Worm (Caenorhabditis elegans) whole organism, young adult: ENCODE data around the gene F44E5.5.
"Not testable (repeated sequence)": the region's sequence is repeated elsewhere in the genome, so short reads cannot be mapped to it uniquely, and the experiment has no call there.

ENCODE experiments used
- B0019.2 ChIP-seq: fragments of 200-800 bp; sonication (Bioruptor generic); conservative IDR thresholded peaks from 2 replicates; pipeline ENCODE4 v1.3.6; 2022; ENCODE audit warnings: missing genetic modification reagents, missing genetic modification characterization, missing compliant biosample characterization
- B0035.1 ChIP-seq: sonication (generic microtip); optimal IDR thresholded peaks from 2 replicates; lab custom pipeline; 2016; ENCODE audit warnings: missing genetic modification characterization, mild to moderate bottlenecking, missing compliant biosample characterization, missing genotype, missing genetic modification reagents
- C17E4.6 ChIP-seq: fragments of 200-800 bp; sonication (Bioruptor generic); IDR thresholded peaks from 2 replicates; pipeline ENCODE4 v1.3.6; 2022; ENCODE audit warnings: missing genetic modification reagents, missing genetic modification characterization, missing compliant biosample characterization
- F10E7.11 ChIP-seq: sonication (generic microtip); optimal IDR thresholded peaks from 2 replicates; lab custom pipeline; 2017; ENCODE audit warnings: mild to moderate bottlenecking, missing genetic modification characterization, moderate library complexity, missing compliant biosample characterization
- F22D6.2 ChIP-seq: sonication (generic microtip); optimal IDR thresholded peaks from 2 replicates; lab custom pipeline; 2016; ENCODE audit warnings: mild to moderate bottlenecking, missing genetic modification characterization, missing compliant biosample characterization
- F39B2.1 ChIP-seq: fragments of 200-800 bp; sonication (Bioruptor generic); IDR thresholded peaks from 2 replicates; pipeline ENCODE4 v1.3.6; 2022; ENCODE audit warnings: missing genetic modification reagents, missing genetic modification characterization, missing compliant biosample characterization
- F57A8.1 ChIP-seq: fragments of 200-800 bp; sonication (Bioruptor generic); optimal IDR thresholded peaks from 2 replicates; lab custom pipeline; 2018; ENCODE audit warnings: mild to moderate bottlenecking, missing genetic modification characterization, moderate library complexity, missing compliant biosample characterization
- F57C9.4 ChIP-seq: sonication (generic microtip); optimal IDR thresholded peaks from 2 replicates; lab custom pipeline; 2017; ENCODE audit warnings: mild to moderate bottlenecking, missing genetic modification characterization, missing compliant biosample characterization
- K11D2.4 ChIP-seq: fragments of 200-800 bp; sonication (Bioruptor generic); IDR thresholded peaks from 2 replicates; pipeline ENCODE4 v1.3.6; 2022; ENCODE audit warnings: missing genetic modification reagents, missing genetic modification characterization, missing compliant biosample characterization
- K12H6.12 ChIP-seq: fragments of 200-800 bp; sonication (Bioruptor generic); optimal IDR thresholded peaks from 2 replicates; lab custom pipeline; 2018; ENCODE audit warnings: mild to moderate bottlenecking, missing genetic modification characterization, missing compliant biosample characterization
- T07F8.4 ChIP-seq: sonication (generic microtip); optimal IDR thresholded peaks from 2 replicates; lab custom pipeline; 2016; ENCODE audit warnings: mild to moderate bottlenecking, missing genetic modification characterization, moderate library complexity, missing compliant biosample characterization
- Y53F4B.3 ChIP-seq: fragments of 200-800 bp; sonication (Bioruptor generic); IDR thresholded peaks from 2 replicates; pipeline ENCODE4 v1.3.6; 2022; ENCODE audit warnings: missing genetic modification reagents, missing genetic modification characterization, missing compliant biosample characterization
- Y53G8AR.9 ChIP-seq: fragments of 200-800 bp; sonication (Bioruptor generic); conservative IDR thresholded peaks from 2 replicates; pipeline ENCODE4 v1.3.6; 2022; ENCODE audit warnings: missing genetic modification reagents, missing genetic modification characterization, missing compliant biosample characterization
- Y56A3A.18 ChIP-seq: fragments of 200-800 bp; sonication (Bioruptor generic); IDR thresholded peaks from 2 replicates; pipeline ENCODE4 v1.3.6; 2022; ENCODE audit warnings: missing genetic modification reagents, missing genetic modification characterization, missing compliant biosample characterization
- Y67H2A.10 ChIP-seq: fragments of 200-800 bp; sonication (Bioruptor generic); conservative IDR thresholded peaks from 2 replicates; pipeline ENCODE4 v1.3.6; 2022; ENCODE audit warnings: missing genetic modification reagents, missing genetic modification characterization, missing compliant biosample characterization
- Y95B8A.8 ChIP-seq: fragments of 200-800 bp; sonication (Bioruptor generic); IDR thresholded peaks from 2 replicates; pipeline ENCODE4 v1.3.6; 2022; ENCODE audit warnings: missing genetic modification reagents, missing genetic modification characterization, missing compliant biosample characterization
- akir-1 ChIP-seq: fragments of 200-800 bp; sonication (Bioruptor generic); optimal IDR thresholded peaks from 2 replicates; lab custom pipeline; 2018; ENCODE audit warnings: mild to moderate bottlenecking, missing genetic modification characterization, moderate library complexity, missing compliant biosample characterization
- athp-1 ChIP-seq: sonication (generic microtip); optimal IDR thresholded peaks from 2 replicates; lab custom pipeline; 2017; ENCODE audit warnings: mild to moderate bottlenecking, missing genetic modification characterization, missing compliant biosample characterization
- attf-3 ChIP-seq: fragments of 200-800 bp; sonication (Bioruptor generic); conservative IDR thresholded peaks from 2 replicates; pipeline ENCODE4 v1.3.6; 2022; ENCODE audit warnings: missing genetic modification reagents, missing genetic modification characterization, missing compliant biosample characterization
- attf-5 ChIP-seq: fragments of 200-800 bp; sonication (Bioruptor generic); optimal IDR thresholded peaks from 2 replicates; lab custom pipeline; 2018; ENCODE audit warnings: mild to moderate bottlenecking, missing genetic modification characterization, missing compliant biosample characterization
- attf-6 ChIP-seq: fragments of 200-800 bp; sonication (Bioruptor generic); IDR thresholded peaks from 2 replicates; pipeline ENCODE4 v1.3.6; 2022; ENCODE audit warnings: missing genetic modification reagents, missing genetic modification characterization, missing compliant biosample characterization
- cebp-1 ChIP-seq, 2 experiments: fragments of 200-800 bp in 1 of 2; sonication (Bioruptor generic) in 1 of 2; sonication (generic microtip) in 1 of 2; IDR thresholded peaks in 1 of 2; optimal IDR thresholded peaks in 1 of 2; 2 replicates each; pipeline versions ENCODE4 v1.3.6 to Lab custom; 2017 to 2022; ENCODE audit warnings: missing compliant biosample characterization in 2 of 2, missing genetic modification characterization in 2 of 2, mild to moderate bottlenecking in 1 of 2, missing genetic modification reagents in 1 of 2, moderate library complexity in 1 of 2
- cebp-2 ChIP-seq: fragments of 200-800 bp; sonication (Bioruptor generic); IDR thresholded peaks from 2 replicates; pipeline ENCODE4 v1.3.6; 2022; ENCODE audit warnings: missing genetic modification characterization, missing compliant biosample characterization
- ceh-27 ChIP-seq: fragments of 200-800 bp; sonication (Bioruptor generic); optimal IDR thresholded peaks from 2 replicates; lab custom pipeline; 2018; ENCODE audit warnings: mild to moderate bottlenecking, missing genetic modification characterization, moderate library complexity, missing compliant biosample characterization
- ceh-40 ChIP-seq: fragments of 200-800 bp; sonication (Bioruptor generic); IDR thresholded peaks from 2 replicates; pipeline ENCODE4 v1.3.6; 2022; ENCODE audit warnings: missing genetic modification characterization, missing compliant biosample characterization
- ceh-79 ChIP-seq: sonication (generic microtip); optimal IDR thresholded peaks from 2 replicates; lab custom pipeline; 2017; ENCODE audit warnings: mild to moderate bottlenecking, missing genetic modification characterization, missing compliant biosample characterization
- egl-44 ChIP-seq: fragments of 200-800 bp; sonication (Bioruptor generic); IDR thresholded peaks from 2 replicates; pipeline ENCODE4 v1.3.6; 2022; ENCODE audit warnings: missing genetic modification reagents, missing genetic modification characterization, missing compliant biosample characterization
- egrh-3 ChIP-seq: fragments of 200-800 bp; sonication (Bioruptor generic); IDR thresholded peaks from 2 replicates; pipeline ENCODE4 v1.3.6; 2022; ENCODE audit warnings: missing genetic modification reagents, missing genetic modification characterization, missing compliant biosample characterization
- fkh-3 ChIP-seq: sonication (generic microtip); optimal IDR thresholded peaks from 2 replicates; lab custom pipeline; 2016; ENCODE audit warnings: mild to moderate bottlenecking, missing genetic modification characterization, missing compliant biosample characterization
- gei-17 ChIP-seq: fragments of 200-800 bp; sonication (Bioruptor generic); optimal IDR thresholded peaks from 2 replicates; lab custom pipeline; 2018; ENCODE audit warnings: mild to moderate bottlenecking, missing genetic modification characterization, missing compliant biosample characterization
- hsf-1 ChIP-seq: fragments of 200-800 bp; sonication (Bioruptor generic); IDR thresholded peaks from 2 replicates; pipeline ENCODE4 v1.3.6; 2022; ENCODE audit warnings: missing genetic modification reagents, missing genetic modification characterization, missing compliant biosample characterization
- let-526 ChIP-seq: fragments of 200-800 bp; sonication (Bioruptor generic); IDR thresholded peaks from 2 replicates; pipeline ENCODE4 v1.3.6; 2022; ENCODE audit warnings: missing genetic modification reagents, missing genetic modification characterization, missing compliant biosample characterization
- lin-40 ChIP-seq: sonication (generic microtip); optimal IDR thresholded peaks from 2 replicates; lab custom pipeline; 2016; ENCODE audit warnings: missing genetic modification characterization, mild to moderate bottlenecking, missing compliant biosample characterization, missing genotype, missing genetic modification reagents
- lir-1 ChIP-seq: fragments of 200-800 bp; sonication (Bioruptor generic); conservative IDR thresholded peaks from 2 replicates; pipeline ENCODE4 v1.3.6; 2022; ENCODE audit warnings: missing genetic modification reagents, missing genetic modification characterization, missing compliant biosample characterization
- madf-3 ChIP-seq: fragments of 200-800 bp; sonication (Bioruptor generic); IDR thresholded peaks from 2 replicates; pipeline ENCODE4 v1.3.6; 2022; ENCODE audit warnings: missing genetic modification reagents, missing genetic modification characterization, missing compliant biosample characterization
- mel-28 ChIP-seq: sonication (generic microtip); optimal IDR thresholded peaks from 2 replicates; lab custom pipeline; 2016; ENCODE audit warnings: borderline replicate concordance, mild to moderate bottlenecking, missing genetic modification characterization, missing compliant biosample characterization
- nfya-2 ChIP-seq: fragments of 200-800 bp; sonication (Bioruptor generic); IDR thresholded peaks from 2 replicates; pipeline ENCODE4 v1.3.6; 2022; ENCODE audit warnings: missing genetic modification reagents, missing genetic modification characterization, missing compliant biosample characterization
- nfyb-1 ChIP-seq: fragments of 200-800 bp; sonication (Bioruptor generic); IDR thresholded peaks from 2 replicates; pipeline ENCODE4 v1.3.6; 2022; ENCODE audit warnings: missing genetic modification reagents, missing genetic modification characterization, missing compliant biosample characterization
- nhr-120 ChIP-seq: fragments of 200-800 bp; sonication (Bioruptor generic); IDR thresholded peaks from 2 replicates; pipeline ENCODE4 v1.3.6; 2022; ENCODE audit warnings: missing genetic modification characterization, missing compliant biosample characterization
- nhr-27 ChIP-seq: fragments of 200-800 bp; sonication (Bioruptor generic); optimal IDR thresholded peaks from 2 replicates; lab custom pipeline; 2018; ENCODE audit warnings: mild to moderate bottlenecking, missing genetic modification characterization, moderate library complexity, missing compliant biosample characterization
- pbrm-1 ChIP-seq: fragments of 200-800 bp; sonication (Bioruptor generic); IDR thresholded peaks from 2 replicates; pipeline ENCODE4 v1.3.6; 2022; ENCODE audit warnings: missing genetic modification reagents, missing genetic modification characterization, missing compliant biosample characterization
- rpc-1 ChIP-seq, 2 experiments: fragments of 150-350 bp in 1 of 2; sonication (generic microtip) in 1 of 2; optimal IDR thresholded peaks; 2 replicates each; lab custom pipeline; 2014 to 2018; ENCODE audit warnings: missing biosample characterization in 1 of 2, missing genetic modification characterization in 1 of 2, missing genetic modification reagents in 1 of 2, missing genotype in 1 of 2
- tbx-9 ChIP-seq: sonication (generic microtip); optimal IDR thresholded peaks from 2 replicates; lab custom pipeline; 2016; ENCODE audit warnings: borderline replicate concordance, missing genetic modification characterization, inconsistent platforms, missing compliant biosample characterization
- ztf-18 ChIP-seq: sonication (generic microtip); optimal IDR thresholded peaks from 2 replicates; lab custom pipeline; 2016; ENCODE audit warnings: missing genotype, mild to moderate bottlenecking, missing genetic modification characterization, missing compliant biosample characterization
- ztf-22 ChIP-seq: fragments of 200-800 bp; sonication (Bioruptor generic); optimal IDR thresholded peaks from 2 replicates; lab custom pipeline; 2018; ENCODE audit warnings: mild to moderate bottlenecking, missing genetic modification characterization, moderate library complexity, missing compliant biosample characterization
- ztf-25 ChIP-seq: fragments of 200-800 bp; sonication (Bioruptor generic); IDR thresholded peaks from 2 replicates; pipeline ENCODE4 v1.3.6; 2022; ENCODE audit warnings: missing genetic modification reagents, missing genetic modification characterization, missing compliant biosample characterization
- ztf-3 ChIP-seq: fragments of 200-800 bp; sonication (Bioruptor generic); optimal IDR thresholded peaks from 2 replicates; lab custom pipeline; 2018; ENCODE audit warnings: mild to moderate bottlenecking, missing genetic modification characterization, missing compliant biosample characterization

F44E5.5 gene

ce11 chrII:11759277-11759676 lies at the start of gene F44E5.5, which contains the start of gene F44E5.4:
F44E5.5 (plus strand) TSS chrII:11759662.
F44E5.4 (minus strand) TSS chrII:11759311.
- TF ChIP-seq attf-6 (GFP tag; lab: Robert Waterston, UW) (peak; percentile 86), nhr-27 (tag; lab: Kevin White, UChicago) (peak; percentile 98), lin-40 (tag; lab: Kevin White, UChicago) (peak; percentile 97), ztf-25 (GFP tag; lab: Robert Waterston, UW) (peak; percentile 75; the same call in 1 of the 2 replicates), pbrm-1 (GFP tag; lab: Robert Waterston, UW) (peak; percentile 99), F22D6.2 (peak; percentile 88), egrh-3 (peak; percentile 93), Y56A3A.18 (GFP tag; lab: Robert Waterston, UW) (peak; percentile 99), F57C9.4 (tag; lab: Kevin White, UChicago) (peak; percentile 97), lir-1 (GFP tag; lab: Robert Waterston, UW) (peak; percentile 94), nfyb-1 (peak; percentile 99), let-526 (GFP tag; lab: Robert Waterston, UW) (peak; percentile 100), K11D2.4 (GFP tag; lab: Robert Waterston, UW) (peak; percentile 99), F10E7.11 (tag; lab: Kevin White, UChicago) (peak; percentile 97), ztf-3 (GFP tag; lab: Kevin White, UChicago) (peak; percentile 98), Y53F4B.3 (GFP tag; lab: Robert Waterston, UW) (peak; percentile 38; the same call in 1 of the 2 replicates), nhr-120 (GFP tag; lab: Robert Waterston, UW) (peak; percentile 99), cebp-1 (GFP tag; IDR thresholded peaks at IDR 0.05; lab: Robert Waterston, UW) (peak; percentile 89), cebp-1 (tag; optimal IDR thresholded peaks at IDR 0.05; lab: Kevin White, UChicago) (peak; percentile 80), B0035.1 (peak; percentile 90), athp-1 (tag; lab: Kevin White, UChicago) (peak; percentile 98), nfya-2 (GFP tag; lab: Robert Waterston, UW) (peak; percentile 96), madf-3 (peak; percentile 93), ceh-40 (GFP tag; lab: Robert Waterston, UW) (peak; percentile 95), K12H6.12 (tag; lab: Kevin White, UChicago) (peak; percentile 92), egl-44 (peak; percentile 98), ztf-22 (peak; percentile 97), ceh-27 (GFP tag; lab: Kevin White, UChicago) (peak; percentile 83), B0019.2 (GFP tag; lab: Robert Waterston, UW) (peak; percentile 71; the same call in 1 of the 2 replicates), cebp-2 (GFP tag; lab: Robert Waterston, UW) (peak; percentile 100), ztf-18 (tag; lab: Kevin White, UChicago) (peak; percentile 48), C17E4.6 (GFP tag; lab: Robert Waterston, UW) (peak; percentile 97), F39B2.1 (GFP tag; lab: Robert Waterston, UW) (peak; percentile 96), hsf-1 (GFP tag; lab: Robert Waterston, UW) (peak; percentile 100), F57A8.1 (GFP tag; lab: Kevin White, UChicago) (peak; percentile 7), Y53G8AR.9 (GFP tag; lab: Robert Waterston, UW) (peak; percentile 99), mel-28 (tag; lab: Kevin White, UChicago) (peak; percentile 85), Y67H2A.10 (GFP tag; lab: Robert Waterston, UW) (peak; percentile 99), Y95B8A.8 (peak; percentile 97), T07F8.4 (tag; lab: Kevin White, UChicago) (peak; percentile 55), attf-5 (GFP tag; lab: Kevin White, UChicago) (peak; percentile 46), tbx-9 (tag; lab: Kevin White, UChicago) (peak; percentile 93), rpc-1 (optimal IDR thresholded peaks at IDR 0.05; lab: Kevin White, UChicago) (peak; percentile 100), attf-3 (GFP tag; lab: Robert Waterston, UW) (peak; percentile 83), akir-1 (GFP tag; lab: Kevin White, UChicago) (peak; percentile 72), ceh-79 (tag; lab: Kevin White, UChicago) (peak; percentile 99), gei-17 (GFP tag; lab: Kevin White, UChicago) (peak; percentile 89), fkh-3 (tag; lab: Kevin White, UChicago) (peak; percentile 92)
- not testable (repeated sequence) for TF ChIP-seq rpc-1 (tag; optimal IDR thresholded peaks at IDR 0.05; lab: Kevin White, UChicago)
